Fruit fly (Drosophila melanogaster): Measurements from ENCODE around the gene CG13926.

Gene CG13926

dm6 chr3L:1618116-1618727 is at the start of gene CG13926, which contains the start of the genes ABCB7 and CG33230 (continued):
- TF ChIP-seq Abd-B (GFP tag; optimal IDR thresholded peaks at IDR 0.05) (peak; percentile 14), Bteb2 (GFP tag; optimal IDR thresholded peaks at IDR 0.05) (no peak), CG7745 (tag; optimal IDR thresholded peaks at IDR 0.05) (no peak), caup (GFP tag; optimal IDR thresholded peaks at IDR 0.05; ENCODE audit: severe bottlenecking) (no peak), CkIIα-i1 (GFP tag; IDR thresholded peaks at IDR 0.05) (no peak), CG7786 (GFP tag; optimal IDR thresholded peaks at IDR 0.05) (no peak), Usf (GFP tag; optimal IDR thresholded peaks at IDR 0.05) (no peak), CG7271 (tag; optimal IDR thresholded peaks at IDR 0.05) (no peak), CG1024 (GFP tag; IDR thresholded peaks at IDR 0.05) (no peak), CG14014 (GFP tag; IDR thresholded peaks at IDR 0.05) (no peak), Dfd (GFP tag; optimal IDR thresholded peaks at IDR 0.05) (no peak), Blimp-1 (GFP tag; optimal IDR thresholded peaks at IDR 0.05) (no peak), pum (GFP tag; optimal IDR thresholded peaks at IDR 0.05) (no peak), Dp (GFP tag; optimal IDR thresholded peaks at IDR 0.05) (peak; percentile 14), bbx (GFP tag; IDR thresholded peaks at IDR 0.05; ENCODE audit: partially characterized antibody) (0 out of 2 replicates have a peak, but pooled peaks have one; percentile 2), luna (GFP tag; optimal IDR thresholded peaks at IDR 0.05) (no peak), Nf-YA (GFP tag; IDR thresholded peaks at IDR 0.05) (no peak), CG11247 (GFP tag; IDR thresholded peaks at IDR 0.05) (no peak), CG3838 (GFP tag; optimal IDR thresholded peaks at IDR 0.05) (no peak), Poxn (GFP tag; IDR thresholded peaks at IDR 0.05) (no peak), CG4404 (GFP tag; IDR thresholded peaks at IDR 0.05) (no peak), CG30020 (tag; optimal IDR thresholded peaks at IDR 0.05) (no peak), CG10147 (GFP tag; optimal IDR thresholded peaks at IDR 0.05) (no peak), CG6175 (GFP tag; IDR thresholded peaks at IDR 0.05) (no peak), chm (GFP tag; IDR thresholded peaks at IDR 0.05) (no peak), ATbp (GFP tag; optimal IDR thresholded peaks at IDR 0.05) (no peak), MTF-1 (GFP tag; optimal IDR thresholded peaks at IDR 0.05; ENCODE audit: borderline replicate concordance) (no peak), Deaf1 (tag; optimal IDR thresholded peaks at IDR 0.05) (no peak), bigmax (GFP tag; optimal IDR thresholded peaks at IDR 0.05) (no peak), ftz-f1 (GFP tag; optimal IDR thresholded peaks at IDR 0.05) (peak; percentile 98), CG8089 (GFP tag; optimal IDR thresholded peaks at IDR 0.05) (no peak), CG12942 (GFP tag; optimal IDR thresholded peaks at IDR 0.05) (no peak), CG2199 (GFP tag; IDR thresholded peaks at IDR 0.05) (no peak), C15 (GFP tag; IDR thresholded peaks at IDR 0.05) (no peak), gce (GFP tag; IDR thresholded peaks at IDR 0.05) (no peak), unpg (GFP tag; optimal IDR thresholded peaks at IDR 0.05) (no peak), CG13624 (GFP tag; optimal IDR thresholded peaks at IDR 0.05) (peak; percentile 35), pb (GFP tag; optimal IDR thresholded peaks at IDR 0.05) (no peak), CG4707 (GFP tag; optimal IDR thresholded peaks at IDR 0.05) (no peak), dimm (GFP tag; IDR thresholded peaks at IDR 0.05) (no peak), CG17568 (GFP tag; optimal IDR thresholded peaks at IDR 0.05) (no peak), CG11093 (GFP tag; IDR thresholded peaks at IDR 0.05) (no peak), ERR (GFP tag; optimal IDR thresholded peaks at IDR 0.05) (no peak), CG12104 (GFP tag; optimal IDR thresholded peaks at IDR 0.05) (no peak), Kr (GFP tag; optimal IDR thresholded peaks at IDR 0.05) (no peak), CG17359 (tag; optimal IDR thresholded peaks at IDR 0.05) (no peak), sima (GFP tag; optimal IDR thresholded peaks at IDR 0.05) (no peak), bowl (GFP tag; IDR thresholded peaks at IDR 0.05) (no peak), cwo (GFP tag; optimal IDR thresholded peaks at IDR 0.05) (peak; percentile 50), CG10543 (GFP tag; optimal IDR thresholded peaks at IDR 0.05) (peak; percentile 61), CG17385 (GFP tag; optimal IDR thresholded peaks at IDR 0.05) (no peak)
